Worm (Caenorhabditis elegans) whole organism, L3 larva: ENCODE measurements around the gene srg-32.

Experiments
- ama-1 ChIP-seq: fragments of 150-350 bp; optimal IDR thresholded peaks from 2 replicates; lab custom pipeline; 2018
- ceh-16 ChIP-seq: sonication (generic microtip); optimal IDR thresholded peaks from 2 replicates; lab custom pipeline; 2017; ENCODE audit warnings: missing biosample characterization, missing genetic modification characterization
- fos-1 ChIP-seq: fragments of 150-350 bp; optimal IDR thresholded peaks from 2 replicates; lab custom pipeline; 2014; ENCODE audit warnings: missing biosample characterization, missing genetic modification characterization
- lin-15B ChIP-seq: fragments of 150-350 bp; optimal IDR thresholded peaks from 2 replicates; lab custom pipeline; 2014; ENCODE audit warnings: missing biosample characterization, missing genetic modification characterization
- lin-39 ChIP-seq: fragments of 150-350 bp; optimal IDR thresholded peaks from 2 replicates; lab custom pipeline; 2018; ENCODE audit warnings: missing biosample characterization, missing genetic modification reagents, missing genetic modification characterization
- nhr-77 ChIP-seq: fragments of 150-350 bp; optimal IDR thresholded peaks from 2 replicates; lab custom pipeline; 2014; ENCODE audit warnings: missing biosample characterization, missing genetic modification characterization
- pha-4 ChIP-seq: fragments of 150-350 bp; optimal IDR thresholded peaks from 2 replicates; lab custom pipeline; 2014; ENCODE audit warnings: missing biosample characterization, missing genetic modification reagents, missing genetic modification characterization
- unc-62 ChIP-seq: fragments of 150-350 bp; sonication (generic microtip); optimal IDR thresholded peaks from 4 replicates; lab custom pipeline; 2014; ENCODE audit warnings: missing biosample characterization, missing genetic modification reagents, missing genetic modification characterization
- zag-1 ChIP-seq: fragments of 150-350 bp; optimal IDR thresholded peaks from 2 replicates; lab custom pipeline; 2014; ENCODE audit warnings: missing biosample characterization, missing genetic modification characterization
- ztf-11 ChIP-seq: fragments of 150-350 bp; optimal IDR thresholded peaks from 2 replicates; lab custom pipeline; 2014; ENCODE audit warnings: missing biosample characterization, missing genetic modification characterization

ce11 chrV:10564830-10565365 lies 23.7 kb downstream of the srg-32 start, which contains the start of gene cat-4:
- TF ChIP-seq lin-39: no peak
- TF ChIP-seq fos-1 (tag; lab: Kevin White, UChicago): no peak
- no peak for TF ChIP-seq zag-1 (tag; lab: Kevin White, UChicago)
- TF ChIP-seq unc-62: no peak
- no peak for TF ChIP-seq pha-4 (tag; lab: Kevin White, UChicago)
- TF ChIP-seq ama-1 (lab: Kevin White, UChicago): no peak
- TF ChIP-seq ztf-11 (tag; lab: Kevin White, UChicago): no peak
- TF ChIP-seq lin-15B: no peak
- TF ChIP-seq nhr-77: no peak
- TF ChIP-seq ceh-16 (tag; lab: Kevin White, UChicago): no peak
